Fruit fly (Drosophila melanogaster): ENCODE measurements around the gene CG12535.
A peak's percentile ranks its signal among the peaks of the same experiment; 100 is the strongest.

CG12535 gene

DNA sequence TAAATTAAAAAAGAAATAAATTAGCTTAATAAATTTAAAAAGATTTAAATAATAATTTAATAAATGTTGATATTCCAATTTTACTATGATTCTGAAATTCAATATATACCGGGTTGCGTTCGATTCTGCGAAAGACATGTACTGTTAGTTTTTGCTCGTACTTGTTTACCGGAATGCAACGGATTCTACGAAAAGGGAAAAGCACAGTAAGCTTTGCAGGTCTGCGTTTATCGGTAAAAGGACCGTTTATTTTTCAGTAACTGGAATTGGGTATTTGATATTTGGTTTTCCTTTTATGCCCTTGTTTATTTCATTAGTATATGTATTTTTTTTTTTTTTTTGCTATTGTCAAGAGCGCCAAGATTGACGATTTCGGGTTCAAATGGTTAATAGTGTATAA is 74.5 kb downstream of the CG12535 start:
- TF ChIP-seq Adf1 (GFP tag; IDR thresholded peaks at IDR 0.05), result no peak
- TF ChIP-seq CG3163 (GFP tag; optimal IDR thresholded peaks at IDR 0.05), result no peak
- no peak for TF ChIP-seq CG30431 (GFP tag; optimal IDR thresholded peaks at IDR 0.05)
- no peak for TF ChIP-seq CG15011 (GFP tag; optimal IDR thresholded peaks at IDR 0.05)
- TF ChIP-seq ewg (GFP tag; optimal IDR thresholded peaks at IDR 0.05), result no peak
- TF ChIP-seq CG17328 (GFP tag; IDR thresholded peaks at IDR 0.05), result no peak
- TF ChIP-seq odd (GFP tag; optimal IDR thresholded peaks at IDR 0.05), result no peak
- no peak for TF ChIP-seq CG11085 (GFP tag; IDR thresholded peaks at IDR 0.05)
- TF ChIP-seq Asciz (GFP tag; optimal IDR thresholded peaks at IDR 0.05), result no peak
- TF ChIP-seq PHDP (tag; optimal IDR thresholded peaks at IDR 0.05), result no peak
- no peak for TF ChIP-seq Atf-2 (GFP tag; optimal IDR thresholded peaks at IDR 0.05)
- TF ChIP-seq Lim3 (GFP tag; IDR thresholded peaks at IDR 0.05), result no peak
- no peak for TF ChIP-seq HLH4C (GFP tag; IDR thresholded peaks at IDR 0.05; ENCODE audit: partially characterized antibody)
- TF ChIP-seq MBD-R2 (GFP tag; IDR thresholded peaks at IDR 0.05), result no peak
- TF ChIP-seq Camta (GFP tag; optimal IDR thresholded peaks at IDR 0.05), result no peak
- no peak for TF ChIP-seq Hsf (GFP tag; optimal IDR thresholded peaks at IDR 0.05)
- no peak for TF ChIP-seq mirr (GFP tag; optimal IDR thresholded peaks at IDR 0.05)
- no peak for TF ChIP-seq lbe (GFP tag; optimal IDR thresholded peaks at IDR 0.05)

DNA sequence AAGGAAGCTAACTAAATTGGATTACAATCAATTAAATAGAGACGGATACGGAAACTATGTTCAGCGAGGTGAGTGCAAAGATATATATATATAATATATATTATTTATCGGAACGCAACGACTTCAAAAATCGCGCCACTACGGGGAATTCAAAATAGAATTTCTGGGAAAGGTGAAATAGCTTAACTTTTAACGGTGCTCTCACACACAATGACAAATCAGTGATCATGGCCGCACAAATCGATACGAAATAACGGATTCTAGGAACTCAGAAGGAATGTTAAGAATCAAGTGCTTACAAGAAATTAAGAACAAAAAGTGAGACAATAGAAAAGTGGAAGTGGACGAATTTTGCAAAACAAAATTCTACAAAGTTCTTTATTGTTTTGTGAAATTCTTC is 75.1 kb downstream of the CG12535 start:
- TF ChIP-seq fd3F (GFP tag; optimal IDR thresholded peaks at IDR 0.05) (no peak), CG13775 (GFP tag; optimal IDR thresholded peaks at IDR 0.05) (no peak), Dfd (GFP tag; optimal IDR thresholded peaks at IDR 0.05) (no peak), CG14441 (GFP tag; IDR thresholded peaks at IDR 0.05) (no peak), CG10462 (GFP tag; optimal IDR thresholded peaks at IDR 0.05) (no peak), CG15269 (tag; optimal IDR thresholded peaks at IDR 0.05) (no peak), Vsx1 (GFP tag; optimal IDR thresholded peaks at IDR 0.05) (no peak)

DNA sequence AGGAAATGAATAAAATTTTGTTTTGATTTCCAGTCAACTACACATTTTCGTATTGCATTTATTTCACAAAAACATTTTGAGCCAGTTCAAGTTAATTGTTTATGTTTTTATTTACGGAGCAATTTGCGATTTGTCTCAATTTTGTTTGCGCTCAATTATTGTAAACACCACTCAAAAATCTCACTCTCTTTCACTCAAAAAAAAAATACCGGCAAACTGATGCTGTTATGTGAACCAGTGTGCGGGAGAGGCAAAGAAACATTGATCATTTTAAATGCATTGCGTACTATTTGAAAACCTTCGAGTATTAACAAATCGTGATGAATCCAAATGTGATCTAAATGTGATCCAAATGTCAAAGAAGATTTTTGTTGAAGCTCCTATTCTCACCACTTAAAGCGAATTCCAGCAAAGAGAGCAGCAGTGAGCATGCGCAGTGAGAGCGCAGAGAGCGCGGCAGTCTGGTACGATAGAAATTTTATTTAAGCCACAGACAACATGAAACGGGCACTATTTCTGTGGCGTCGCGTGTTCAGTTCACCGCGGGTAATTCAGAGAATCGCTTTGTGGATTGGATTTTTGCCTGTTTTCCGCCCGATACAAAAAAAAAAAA is 76.0 kb downstream of the CG12535 start, which contains the start of gene Myc:
TSS of gene Myc (plus strand) at position 504 of the 613 bp plus-strand sequence.
- TF ChIP-seq CG2875 (GFP tag; optimal IDR thresholded peaks at IDR 0.05), result no peak
- TF ChIP-seq sens-2 (GFP tag; IDR thresholded peaks at IDR 0.05), result 0 out of 2 replicates have a peak, but pooled peaks have one; percentile 41
- no peak for TF ChIP-seq Atf-2 (GFP tag; optimal IDR thresholded peaks at IDR 0.05)
- TF ChIP-seq HHEX (GFP tag; optimal IDR thresholded peaks at IDR 0.05), result no peak
- no peak for TF ChIP-seq CkIIα-i1 (GFP tag; IDR thresholded peaks at IDR 0.05)
- TF ChIP-seq tll (GFP tag; optimal IDR thresholded peaks at IDR 0.05), result no peak
- no peak for TF ChIP-seq en (GFP tag; optimal IDR thresholded peaks at IDR 0.05)
- no peak for TF ChIP-seq CG10979 (tag; optimal IDR thresholded peaks at IDR 0.05)
- no peak for TF ChIP-seq CG42726 (GFP tag; IDR thresholded peaks at IDR 0.05; ENCODE audit: partially characterized antibody)
- TF ChIP-seq NC2α (GFP tag; optimal IDR thresholded peaks at IDR 0.05), result no peak
- no peak for TF ChIP-seq B-H2 (GFP tag; optimal IDR thresholded peaks at IDR 0.05)
- no peak for TF ChIP-seq CTCF (GFP tag; optimal IDR thresholded peaks at IDR 0.05)
- no peak for TF ChIP-seq ro (GFP tag; IDR thresholded peaks at IDR 0.05)
- no peak for TF ChIP-seq HmgZ (tag; optimal IDR thresholded peaks at IDR 0.05)
- TF ChIP-seq phol (tag; optimal IDR thresholded peaks at IDR 0.05), result no peak
- no peak for TF ChIP-seq CG4328 (GFP tag; optimal IDR thresholded peaks at IDR 0.05)
- no peak for TF ChIP-seq CG14710 (tag; optimal IDR thresholded peaks at IDR 0.05)
- no peak for TF ChIP-seq E2f2 (GFP tag; IDR thresholded peaks at IDR 0.05)
- no peak for TF ChIP-seq CG12744 (GFP tag; optimal IDR thresholded peaks at IDR 0.05)
- TF ChIP-seq abd-A (tag; optimal IDR thresholded peaks at IDR 0.05), result peak; percentile 38
- TF ChIP-seq Aef1 (GFP tag; IDR thresholded peaks at IDR 0.05), result no peak
- no peak for TF ChIP-seq CG31365 (tag; optimal IDR thresholded peaks at IDR 0.05)
- no peak for TF ChIP-seq chn (GFP tag; optimal IDR thresholded peaks at IDR 0.05)
- no peak for TF ChIP-seq CG10959 (GFP tag; IDR thresholded peaks at IDR 0.05)
- peak; percentile 7 for TF ChIP-seq CG13296 (GFP tag; optimal IDR thresholded peaks at IDR 0.05)
- TF ChIP-seq Optix (GFP tag; IDR thresholded peaks at IDR 0.05), result no peak
